Worm (Caenorhabditis elegans): ENCODE measurements around the gene B0457.2.

DNA sequence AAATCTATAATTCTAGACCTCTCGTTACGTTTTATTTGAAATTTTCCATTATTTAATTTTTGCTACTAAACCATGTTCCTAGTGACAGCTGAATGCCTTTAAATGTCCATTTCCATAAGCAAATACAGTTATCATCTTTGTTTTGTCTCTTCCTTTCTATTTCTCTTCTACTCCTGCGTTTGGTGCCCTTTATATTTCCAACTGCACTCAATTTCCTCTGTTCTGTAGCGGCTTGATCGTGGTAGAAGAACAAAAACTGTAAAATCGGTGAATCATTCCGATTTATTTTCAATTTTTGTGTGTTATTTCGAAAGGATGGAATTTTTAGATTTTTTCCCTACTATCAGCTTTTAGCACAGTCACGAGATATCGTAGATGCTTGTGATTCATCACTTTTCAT, 30.5 kb downstream of the B0457.2 start:
- no peak for TF ChIP-seq him-1 (tag; optimal IDR thresholded peaks at IDR 0.05)
- TF ChIP-seq W03F9.2 (tag; optimal IDR thresholded peaks at IDR 0.05), result no peak

All from whole organism, L4/young adult.